Worm (Caenorhabditis elegans) whole organism, mixed stage, embryonic: ENCODE results near the gene snb-2.

Source experiments
- M03D4.4 ChIP-seq: sonication (generic microtip); optimal IDR thresholded peaks from 2 replicates; lab custom pipeline; 2017; ENCODE audit warnings: mild to moderate bottlenecking, missing genetic modification characterization, missing compliant biosample characterization
- bed-3 ChIP-seq: fragments of 200-800 bp; sonication (Bioruptor generic); optimal IDR thresholded peaks from 3 replicates; lab custom pipeline; 2018; ENCODE audit warnings: mild to moderate bottlenecking, missing genetic modification characterization, moderate library complexity, missing compliant biosample characterization
- blmp-1 ChIP-seq: fragments of 150-350 bp; optimal IDR thresholded peaks from 2 replicates; lab custom pipeline; 2014; ENCODE audit warnings: missing biosample characterization, missing genetic modification characterization
- ceh-39 ChIP-seq: fragments of 150-350 bp; optimal IDR thresholded peaks from 2 replicates; lab custom pipeline; 2014; ENCODE audit warnings: missing biosample characterization, missing genetic modification characterization
- ceh-43 ChIP-seq: fragments of 200-800 bp; sonication (Bioruptor generic); optimal IDR thresholded peaks from 2 replicates; lab custom pipeline; 2018; ENCODE audit warnings: mild to moderate bottlenecking, missing genetic modification characterization, moderate library complexity, missing compliant biosample characterization
- ceh-83 ChIP-seq: fragments of 200-800 bp; sonication (Bioruptor generic); optimal IDR thresholded peaks from 2 replicates; lab custom pipeline; 2018; ENCODE audit warnings: mild to moderate bottlenecking, missing genetic modification characterization, missing compliant biosample characterization
- ces-1 ChIP-seq: fragments of 150-350 bp; optimal IDR thresholded peaks from 2 replicates; lab custom pipeline; 2014; ENCODE audit warnings: missing biosample characterization, missing genetic modification reagents, missing genetic modification characterization
- drap-1 ChIP-seq: fragments of 200-800 bp; sonication (Bioruptor generic); optimal IDR thresholded peaks from 3 replicates; lab custom pipeline; 2018; ENCODE audit warnings: mild to moderate bottlenecking, missing genetic modification characterization, missing compliant biosample characterization
- elt-1 ChIP-seq: sonication (generic microtip); optimal IDR thresholded peaks from 2 replicates; lab custom pipeline; 2017; ENCODE audit warnings: missing genetic modification characterization, mild to moderate bottlenecking, missing compliant biosample characterization, antibody characterized with exemption, moderate library complexity, borderline replicate concordance; ENCODE audit not compliant: insufficient read depth
- elt-3 ChIP-seq: fragments of 150-350 bp; optimal IDR thresholded peaks from 2 replicates; lab custom pipeline; 2014; ENCODE audit warnings: missing biosample characterization, missing genetic modification characterization
- flh-1 ChIP-seq: fragments of 200-800 bp; sonication (Bioruptor generic); optimal IDR thresholded peaks from 2 replicates; lab custom pipeline; 2018; ENCODE audit warnings: mild to moderate bottlenecking, missing genetic modification characterization, moderate library complexity, missing compliant biosample characterization
- ham-2 ChIP-seq: fragments of 200-800 bp; sonication (Bioruptor generic); optimal IDR thresholded peaks from 2 replicates; lab custom pipeline; 2018; ENCODE audit warnings: mild to moderate bottlenecking, missing genetic modification characterization, missing compliant biosample characterization
- hlh-1 ChIP-seq: fragments of 150-350 bp; optimal IDR thresholded peaks from 2 replicates; lab custom pipeline; 2014; ENCODE audit warnings: missing biosample characterization, missing genetic modification reagents, missing genetic modification characterization
- lin-13 ChIP-seq: fragments of 150-350 bp; optimal IDR thresholded peaks from 2 replicates; lab custom pipeline; 2014; ENCODE audit warnings: missing biosample characterization, missing genetic modification characterization
- lsy-2 ChIP-seq: fragments of 150-350 bp; optimal IDR thresholded peaks from 2 replicates; lab custom pipeline; 2014; ENCODE audit warnings: missing biosample characterization, missing genetic modification characterization
- mab-5 ChIP-seq: fragments of 150-350 bp; optimal IDR thresholded peaks from 2 replicates; lab custom pipeline; 2014; ENCODE audit warnings: missing biosample characterization, missing genetic modification characterization
- mep-1 ChIP-seq: fragments of 150-350 bp; optimal IDR thresholded peaks from 2 replicates; lab custom pipeline; 2017; ENCODE audit warnings: missing biosample characterization, missing genetic modification reagents, missing genetic modification characterization, inconsistent platforms
- mls-2 ChIP-seq: sonication (generic microtip); optimal IDR thresholded peaks from 2 replicates; lab custom pipeline; 2016; ENCODE audit warnings: mild to moderate bottlenecking, missing genetic modification characterization, moderate library complexity, missing compliant biosample characterization
- nhr-12 ChIP-seq: fragments of 150-350 bp; optimal IDR thresholded peaks from 2 replicates; lab custom pipeline; 2014; ENCODE audit warnings: missing biosample characterization, missing genetic modification characterization
- nhr-2 ChIP-seq: fragments of 150-350 bp; optimal IDR thresholded peaks from 2 replicates; lab custom pipeline; 2014; ENCODE audit warnings: missing biosample characterization, missing genetic modification characterization
- nhr-237 ChIP-seq: fragments of 150-350 bp; optimal IDR thresholded peaks from 2 replicates; lab custom pipeline; 2014; ENCODE audit warnings: missing biosample characterization, missing genetic modification characterization
- nhr-28 ChIP-seq: fragments of 150-350 bp; optimal IDR thresholded peaks from 2 replicates; lab custom pipeline; 2014; ENCODE audit warnings: missing biosample characterization, missing genetic modification characterization
- pha-4 ChIP-seq: fragments of 150-350 bp; optimal IDR thresholded peaks from 2 replicates; lab custom pipeline; 2018; ENCODE audit warnings: missing biosample characterization, missing genetic modification reagents, missing genetic modification characterization
- sem-2 ChIP-seq: fragments of 200-800 bp; sonication (Bioruptor generic); optimal IDR thresholded peaks from 2 replicates; lab custom pipeline; 2018; ENCODE audit warnings: mild to moderate bottlenecking, missing genetic modification characterization, missing compliant biosample characterization
- snpc-4 ChIP-seq: fragments of 150-350 bp; optimal IDR thresholded peaks from 2 replicates; lab custom pipeline; 2014; ENCODE audit warnings: missing biosample characterization, missing genetic modification characterization
- sptf-1 ChIP-seq: sonication (generic microtip); optimal IDR thresholded peaks from 2 replicates; lab custom pipeline; 2017; ENCODE audit warnings: mild to moderate bottlenecking, missing genetic modification characterization, moderate library complexity, missing compliant biosample characterization
- tbx-8 ChIP-seq: fragments of 200-800 bp; sonication (Bioruptor generic); optimal IDR thresholded peaks from 2 replicates; lab custom pipeline; 2018; ENCODE audit warnings: mild to moderate bottlenecking, missing genetic modification characterization, moderate library complexity, missing compliant biosample characterization
- unc-120 ChIP-seq: sonication (generic microtip); optimal IDR thresholded peaks from 2 replicates; lab custom pipeline; 2017; ENCODE audit warnings: missing genetic modification characterization, missing compliant biosample characterization; ENCODE audit not compliant: poor library complexity, severe bottlenecking
- unc-39 ChIP-seq: fragments of 150-350 bp; optimal IDR thresholded peaks from 2 replicates; lab custom pipeline; 2014; ENCODE audit warnings: missing biosample characterization, missing genetic modification characterization
- unc-62 ChIP-seq: fragments of 150-350 bp; optimal IDR thresholded peaks from 2 replicates; lab custom pipeline; 2014; ENCODE audit warnings: missing biosample characterization, missing genetic modification reagents, missing genetic modification characterization
- zip-8 ChIP-seq: fragments of 150-350 bp; optimal IDR thresholded peaks from 2 replicates; lab custom pipeline; 2014; ENCODE audit warnings: missing biosample characterization, missing genetic modification characterization
- ztf-11 ChIP-seq: fragments of 150-350 bp; optimal IDR thresholded peaks from 2 replicates; lab custom pipeline; 2014; ENCODE audit warnings: missing biosample characterization, missing genetic modification characterization

snb-2 gene

DNA sequence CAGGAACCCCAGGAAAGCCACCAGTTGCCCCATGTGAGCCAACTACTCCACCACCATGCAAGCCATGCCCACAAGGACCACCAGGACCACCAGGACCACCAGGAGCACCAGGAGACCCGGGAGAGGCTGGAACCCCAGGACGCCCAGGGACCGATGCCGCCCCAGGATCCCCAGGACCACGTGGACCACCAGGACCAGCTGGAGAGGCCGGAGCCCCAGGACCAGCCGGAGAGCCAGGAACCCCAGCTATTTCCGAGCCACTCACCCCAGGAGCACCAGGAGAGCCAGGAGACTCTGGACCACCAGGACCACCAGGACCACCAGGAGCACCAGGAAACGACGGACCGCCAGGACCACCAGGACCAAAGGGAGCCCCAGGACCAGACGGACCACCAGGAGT is 7.8 kb upstream of the snb-2 start:
- TF ChIP-seq sem-2 (GFP tag; lab: Kevin White, UChicago) (no peak), mls-2 (tag; lab: Kevin White, UChicago) (peak; percentile 44)

DNA sequence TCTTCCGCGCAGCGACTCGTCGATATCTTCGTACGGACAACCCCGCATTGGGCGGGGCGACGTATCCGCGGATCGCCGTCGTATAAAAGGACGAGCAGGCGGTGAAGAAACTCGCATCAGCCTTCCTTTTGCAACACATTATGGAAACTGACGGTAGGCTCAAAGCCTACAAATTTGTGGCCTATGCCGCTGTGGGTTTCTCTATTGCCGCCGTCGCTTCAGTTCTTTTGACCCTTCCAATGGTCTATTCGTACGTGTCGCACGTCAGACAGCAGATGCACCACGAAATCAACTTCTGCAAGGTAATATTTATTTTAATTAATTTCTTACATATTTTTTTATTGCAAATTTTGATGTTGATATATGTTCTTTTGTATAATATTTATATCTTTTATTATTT is 7.2 kb upstream of the snb-2 start:
- no peak for TF ChIP-seq snpc-4 (tag; lab: Kevin White, UChicago)
- peak; percentile 52 for TF ChIP-seq ham-2 (GFP tag; lab: Kevin White, UChicago)
- no peak for TF ChIP-seq tbx-8 (GFP tag; lab: Kevin White, UChicago)
- TF ChIP-seq ceh-83 (GFP tag; lab: Kevin White, UChicago) = peak; percentile 66
- no peak for TF ChIP-seq hlh-1 (tag; lab: Kevin White, UChicago)
- TF ChIP-seq unc-120 (tag; lab: Kevin White, UChicago) = no peak
- no peak for TF ChIP-seq ceh-39
- TF ChIP-seq sptf-1 (tag; lab: Kevin White, UChicago) = no peak
- no peak for TF ChIP-seq pha-4 (tag; lab: Kevin White, UChicago)

DNA sequence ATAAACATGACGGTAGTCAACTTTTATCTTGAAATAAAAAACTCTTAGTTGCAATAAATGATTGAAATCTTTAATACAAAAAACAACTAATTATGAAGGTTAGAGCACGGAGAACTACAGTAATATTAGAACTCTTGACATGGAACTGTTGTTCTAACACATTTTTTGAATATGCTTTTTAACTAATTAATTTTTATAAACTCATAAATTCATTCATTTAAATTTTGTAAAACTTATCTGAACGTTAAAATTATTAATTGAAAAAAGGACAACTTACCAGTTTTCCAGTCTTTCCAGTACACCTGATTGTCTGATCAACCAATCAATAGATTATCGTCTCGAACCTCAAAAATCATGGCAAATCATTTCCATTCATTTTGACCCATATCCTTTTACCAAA is 6.7 kb upstream of the snb-2 start, which contains the start of gene sqt-3:
TSS of gene sqt-3 (plus strand) at position 301 of the 400 bp plus-strand sequence.
- no peak for TF ChIP-seq mep-1 (tag; lab: Kevin White, UChicago)
- TF ChIP-seq nhr-2 (tag; lab: Kevin White, UChicago) = no peak
- TF ChIP-seq snpc-4 (tag; lab: Kevin White, UChicago) = no peak
- TF ChIP-seq nhr-28 = no peak
- no peak for TF ChIP-seq ztf-11 (tag; lab: Kevin White, UChicago)
- no peak for TF ChIP-seq sem-2 (GFP tag; lab: Kevin White, UChicago)
- TF ChIP-seq nhr-237 (tag; lab: Kevin White, UChicago) = no peak
- no peak for TF ChIP-seq zip-8 (tag; lab: Kevin White, UChicago)
- no peak for TF ChIP-seq elt-3 (tag; lab: Kevin White, UChicago)
- no peak for TF ChIP-seq tbx-8 (GFP tag; lab: Kevin White, UChicago)
- TF ChIP-seq mab-5 (tag; lab: Kevin White, UChicago) = no peak

DNA sequence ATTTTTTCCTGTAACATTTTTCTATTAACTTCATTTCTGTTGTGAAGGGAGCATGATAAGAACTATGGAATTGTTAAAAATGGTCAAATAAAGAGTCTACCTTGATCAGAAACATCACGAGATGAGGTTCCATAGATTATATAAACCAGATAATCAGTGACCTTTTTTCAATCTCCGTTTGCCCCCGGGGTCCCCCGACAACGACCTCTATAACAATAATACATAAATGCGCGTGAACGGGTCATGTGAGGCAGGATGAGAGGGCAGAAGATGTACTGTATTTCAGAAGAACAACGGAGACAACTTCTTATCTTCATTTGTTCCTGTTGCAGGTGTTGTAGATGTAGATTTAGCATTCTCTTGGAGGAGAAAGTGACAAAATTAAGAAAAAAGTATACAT is 6.1 kb upstream of the snb-2 start:
- TF ChIP-seq unc-39 (tag; lab: Kevin White, UChicago) (no peak), elt-1 (tag; lab: Kevin White, UChicago) (peak; percentile 68), ham-2 (GFP tag; lab: Kevin White, UChicago) (no peak)

DNA sequence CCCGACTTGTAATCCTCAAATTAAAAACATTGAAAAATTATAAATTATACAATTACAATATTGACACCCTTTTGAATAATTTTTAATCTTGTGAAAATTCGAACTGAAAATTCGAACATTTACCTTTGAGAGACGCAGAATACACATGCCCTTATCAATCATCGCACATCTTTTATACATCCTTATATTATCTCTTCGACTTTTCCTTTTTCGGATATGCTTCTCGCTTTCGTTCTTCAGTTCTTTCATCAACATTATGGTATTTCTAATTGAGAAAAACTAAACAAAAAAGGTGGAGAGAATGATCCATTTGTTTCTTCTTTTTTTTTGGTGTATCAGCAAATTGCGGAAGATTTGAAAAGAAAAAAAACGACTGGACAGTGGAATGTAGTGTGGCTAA is 3.7 kb upstream of the snb-2 start:
- no peak for TF ChIP-seq drap-1 (GFP tag; lab: Kevin White, UChicago)
- no peak for TF ChIP-seq M03D4.4 (tag; lab: Kevin White, UChicago)
- no peak for TF ChIP-seq sptf-1 (tag; lab: Kevin White, UChicago)
- TF ChIP-seq elt-1 (tag; lab: Kevin White, UChicago) = peak; percentile 66
- TF ChIP-seq blmp-1 (tag; lab: Kevin White, UChicago) = peak; percentile 53
- no peak for TF ChIP-seq lsy-2
- TF ChIP-seq hlh-1 (tag; lab: Kevin White, UChicago) = no peak
- no peak for TF ChIP-seq ceh-43
- peak; percentile 39 for TF ChIP-seq elt-3 (tag; lab: Kevin White, UChicago)
- TF ChIP-seq ces-1 (GFP tag; lab: Kevin White, UChicago) = no peak
- no peak for TF ChIP-seq unc-120 (tag; lab: Kevin White, UChicago)
- TF ChIP-seq unc-62 (GFP tag; lab: Kevin White, UChicago) = no peak
- TF ChIP-seq lin-13 (tag; lab: Kevin White, UChicago) = no peak

DNA sequence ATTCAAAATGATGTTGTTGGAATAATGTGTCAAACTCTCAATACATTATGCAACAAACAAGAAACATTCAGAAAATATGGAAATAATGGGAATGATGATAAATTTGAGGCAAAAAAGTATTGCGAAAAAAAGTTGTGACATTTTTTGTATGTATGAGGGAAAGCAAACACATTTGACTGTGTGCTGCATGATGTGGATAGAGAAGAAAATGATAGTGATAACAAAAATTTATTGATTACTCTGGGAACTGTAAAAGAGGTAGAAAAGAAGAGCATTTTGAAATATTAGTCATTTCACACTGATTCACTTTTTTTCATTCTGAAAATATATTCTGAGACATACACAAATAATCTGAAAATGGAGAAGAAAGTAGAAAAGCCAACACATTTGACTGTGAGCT is 2.1 kb upstream of the snb-2 start:
- TF ChIP-seq lin-13 (tag; lab: Kevin White, UChicago) (no peak), flh-1 (GFP tag; lab: Kevin White, UChicago) (no peak), elt-1 (tag; lab: Kevin White, UChicago) (no peak), blmp-1 (tag; lab: Kevin White, UChicago) (no peak), nhr-237 (tag; lab: Kevin White, UChicago) (no peak), ceh-43 (no peak), bed-3 (GFP tag; lab: Kevin White, UChicago) (no peak), lsy-2 (no peak), elt-3 (tag; lab: Kevin White, UChicago) (no peak), nhr-12 (tag; lab: Kevin White, UChicago) (no peak), snpc-4 (tag; lab: Kevin White, UChicago) (no peak), nhr-2 (tag; lab: Kevin White, UChicago) (no peak), unc-62 (GFP tag; lab: Kevin White, UChicago) (no peak), unc-39 (tag; lab: Kevin White, UChicago) (no peak), sem-2 (GFP tag; lab: Kevin White, UChicago) (no peak), hlh-1 (tag; lab: Kevin White, UChicago) (no peak)
